Fruit fly (Drosophila melanogaster): Measurements from ENCODE around the gene CG10237.

Gene CG10237

dm6 chr2L:19434260-19434659, 8.3 kb downstream of the CG10237 start (continued):
- TF ChIP-seq pum (GFP tag; optimal IDR thresholded peaks at IDR 0.05) (no peak), CG10654 (GFP tag; optimal IDR thresholded peaks at IDR 0.05) (peak; percentile 17), CG11247 (GFP tag; IDR thresholded peaks at IDR 0.05) (no peak), NC2α (GFP tag; optimal IDR thresholded peaks at IDR 0.05) (no peak), CG2875 (GFP tag; optimal IDR thresholded peaks at IDR 0.05) (peak; percentile 65), CG16813 (GFP tag; IDR thresholded peaks at IDR 0.05; ENCODE audit: partially characterized antibody) (no peak), CG1603 (tag; optimal IDR thresholded peaks at IDR 0.05) (peak; percentile 68), CG4854 (GFP tag; optimal IDR thresholded peaks at IDR 0.05) (peak; percentile 20), pho (GFP tag; optimal IDR thresholded peaks at IDR 0.05) (no peak), B-H1 (GFP tag; IDR thresholded peaks at IDR 0.05) (no peak), CG9817 (tag; optimal IDR thresholded peaks at IDR 0.05) (no peak), ken (GFP tag; IDR thresholded peaks at IDR 0.05) (no peak), Hsf (GFP tag; optimal IDR thresholded peaks at IDR 0.05) (no peak), CG43689 (GFP tag; IDR thresholded peaks at IDR 0.05) (no peak), CTCF (GFP tag; optimal IDR thresholded peaks at IDR 0.05) (peak; percentile 37), CG9609 (GFP tag; optimal IDR thresholded peaks at IDR 0.05) (no peak), CG12659 (GFP tag; optimal IDR thresholded peaks at IDR 0.05) (peak; percentile 2), tx (GFP tag; optimal IDR thresholded peaks at IDR 0.05) (no peak), CG11093 (GFP tag; IDR thresholded peaks at IDR 0.05) (no peak), CG17912 (GFP tag; optimal IDR thresholded peaks at IDR 0.05) (peak; percentile 78), CG6854 (GFP tag; optimal IDR thresholded peaks at IDR 0.05) (peak; percentile 55), phol (tag; optimal IDR thresholded peaks at IDR 0.05) (no peak), insv (GFP tag; optimal IDR thresholded peaks at IDR 0.05) (no peak), CG10147 (GFP tag; optimal IDR thresholded peaks at IDR 0.05) (peak; percentile 35), otp (GFP tag; IDR thresholded peaks at IDR 0.05) (no peak), Mrtf (GFP tag; IDR thresholded peaks at IDR 0.05) (no peak), CG6689 (GFP tag; IDR thresholded peaks at IDR 0.05) (no peak), CG15479 (GFP tag; optimal IDR thresholded peaks at IDR 0.05) (peak; percentile 14), en (GFP tag; optimal IDR thresholded peaks at IDR 0.05) (no peak), pnt (GFP tag; optimal IDR thresholded peaks at IDR 0.05) (no peak), peb (GFP tag; IDR thresholded peaks at IDR 0.05) (no peak), Sin3A (optimal IDR thresholded peaks at IDR 0.05) (no peak), cas (GFP tag; IDR thresholded peaks at IDR 0.05) (no peak), Asciz (GFP tag; optimal IDR thresholded peaks at IDR 0.05) (peak; percentile 88), CG4820 (GFP tag; optimal IDR thresholded peaks at IDR 0.05) (no peak), B-H2 (GFP tag; optimal IDR thresholded peaks at IDR 0.05) (no peak), hth (optimal IDR thresholded peaks at IDR 0.05) (no peak), Gug (GFP tag; IDR thresholded peaks at IDR 0.05) (no peak), CG14014 (GFP tag; IDR thresholded peaks at IDR 0.05) (no peak), hkb (optimal IDR thresholded peaks at IDR 0.05) (no peak), hkb (GFP tag; IDR thresholded peaks at IDR 0.05) (peak; percentile 38; the same call in 1 of the 2 replicates), jumu (GFP tag; optimal IDR thresholded peaks at IDR 0.05) (no peak), BEAF-32 (GFP tag; optimal IDR thresholded peaks at IDR 0.05) (no peak), GATAe (GFP tag; conservative IDR thresholded peaks at IDR 0.05) (no peak), gcm (GFP tag; optimal IDR thresholded peaks at IDR 0.05) (peak; percentile 84), Elba2 (GFP tag; optimal IDR thresholded peaks at IDR 0.05) (no peak), CG12071 (GFP tag; optimal IDR thresholded peaks at IDR 0.05) (peak; percentile 73), CG12391 (tag; optimal IDR thresholded peaks at IDR 0.05) (peak; percentile 48), CG2202 (tag; optimal IDR thresholded peaks at IDR 0.05) (peak; percentile 90), pros (GFP tag; optimal IDR thresholded peaks at IDR 0.05) (no peak), HmgZ (tag; optimal IDR thresholded peaks at IDR 0.05) (peak; percentile 2), fd96Cb (tag; optimal IDR thresholded peaks at IDR 0.05) (no peak), CG6254 (GFP tag; optimal IDR thresholded peaks at IDR 0.05) (peak; percentile 59), CG3995 (GFP tag; optimal IDR thresholded peaks at IDR 0.05) (no peak)
